Fruit fly (Drosophila melanogaster): ENCODE results near the gene tna.

The tna gene

dm6 chr3L:10861657-10862543 lies 26.6 kb downstream of the tna start (continued):
- TF ChIP-seq emc (GFP tag; optimal IDR thresholded peaks at IDR 0.05) (no peak), Hr51 (GFP tag; optimal IDR thresholded peaks at IDR 0.05) (peak; percentile 23 to 47), fu2 (GFP tag; optimal IDR thresholded peaks at IDR 0.05) (no peak), wek (GFP tag; optimal IDR thresholded peaks at IDR 0.05) (no peak), CG2889 (GFP tag; IDR thresholded peaks at IDR 0.05) (no peak), CG1832 (GFP tag; optimal IDR thresholded peaks at IDR 0.05) (peak; percentile 46), nerfin-1 (tag; optimal IDR thresholded peaks at IDR 0.05) (peak; percentile 60), Mes4 (GFP tag; optimal IDR thresholded peaks at IDR 0.05) (no peak), org-1 (GFP tag; optimal IDR thresholded peaks at IDR 0.05) (no peak), Sry-β (GFP tag; optimal IDR thresholded peaks at IDR 0.05) (no peak), tgo (GFP tag; IDR thresholded peaks at IDR 0.05) (peak; percentile 17; the same call in 2 of the 3 replicates), ab (GFP tag; optimal IDR thresholded peaks at IDR 0.05) (no peak), crol (GFP tag; IDR thresholded peaks at IDR 0.05) (0 out of 2 replicates have a peak, but pooled peaks have one; percentile 7), abd-A (tag; optimal IDR thresholded peaks at IDR 0.05) (peak; percentile 36), CG34422 (GFP tag; IDR thresholded peaks at IDR 0.05) (no peak), E2f1 (GFP tag; IDR thresholded peaks at IDR 0.05) (peak; percentile 32; the same call in 1 of the 2 replicates), CG2199 (GFP tag; IDR thresholded peaks at IDR 0.05) (peak; percentile 50; the same call in 2 of the 3 replicates), CG11696 (GFP tag; IDR thresholded peaks at IDR 0.05) (peak; percentile 93), CG15514 (GFP tag; optimal IDR thresholded peaks at IDR 0.05) (peak; percentile 10), nmo (GFP tag; optimal IDR thresholded peaks at IDR 0.05) (no peak), hkb (optimal IDR thresholded peaks at IDR 0.05) (no peak), hkb (GFP tag; IDR thresholded peaks at IDR 0.05) (no peak), Antp (GFP tag; optimal IDR thresholded peaks at IDR 0.05) (peak; percentile 35), pb (GFP tag; optimal IDR thresholded peaks at IDR 0.05) (no peak), CG6813 (GFP tag; optimal IDR thresholded peaks at IDR 0.05) (peak; percentile 44), Fer1 (GFP tag; optimal IDR thresholded peaks at IDR 0.05) (peak; percentile 10), CG2120 (GFP tag; optimal IDR thresholded peaks at IDR 0.05) (peak; percentile 24), row (GFP tag; IDR thresholded peaks at IDR 0.05) (peak; percentile 19; the same call in 1 of the 3 replicates), otp (GFP tag; IDR thresholded peaks at IDR 0.05) (no peak), tll (GFP tag; optimal IDR thresholded peaks at IDR 0.05) (peak in 1 of 2 experiments; percentile 32), Gug (GFP tag; IDR thresholded peaks at IDR 0.05) (peak; percentile 17; the same call in 1 of the 4 replicates), CG7839 (tag; optimal IDR thresholded peaks at IDR 0.05) (peak; percentile 26), Eip74EF (GFP tag; optimal IDR thresholded peaks at IDR 0.05) (no peak), br (optimal IDR thresholded peaks at IDR 0.05) (no peak), bbx (GFP tag; IDR thresholded peaks at IDR 0.05; ENCODE audit: partially characterized antibody) (no peak), seq (GFP tag; IDR thresholded peaks at IDR 0.05) (peak; percentile 77), Hr3 (GFP tag; optimal IDR thresholded peaks at IDR 0.05) (no peak), ac (GFP tag; optimal IDR thresholded peaks at IDR 0.05) (no peak), gem (tag; optimal IDR thresholded peaks at IDR 0.05) (peak; percentile 10), CG10543 (GFP tag; optimal IDR thresholded peaks at IDR 0.05) (peak; percentile 15), Doc2 (GFP tag; IDR thresholded peaks at IDR 0.05) (no peak), CG7357 (GFP tag; IDR thresholded peaks at IDR 0.05) (no peak), CG13424 (tag; optimal IDR thresholded peaks at IDR 0.05) (no peak), vnd (GFP tag; IDR thresholded peaks at IDR 0.05; ENCODE audit: partially characterized antibody) (0 out of 3 replicates have a peak, but pooled peaks have one; percentile 22), HLH4C (GFP tag; IDR thresholded peaks at IDR 0.05; ENCODE audit: partially characterized antibody) (no peak), zfh2 (GFP tag; optimal IDR thresholded peaks at IDR 0.05) (peak; percentile 4), Camta (GFP tag; optimal IDR thresholded peaks at IDR 0.05) (no peak), pfk (GFP tag; optimal IDR thresholded peaks at IDR 0.05) (peak; percentile 56)

Measured in whole organism, embryonic.